Fruit fly (Drosophila melanogaster): ENCODE measurements around the gene CG32055.

Gene CG32055

DNA sequence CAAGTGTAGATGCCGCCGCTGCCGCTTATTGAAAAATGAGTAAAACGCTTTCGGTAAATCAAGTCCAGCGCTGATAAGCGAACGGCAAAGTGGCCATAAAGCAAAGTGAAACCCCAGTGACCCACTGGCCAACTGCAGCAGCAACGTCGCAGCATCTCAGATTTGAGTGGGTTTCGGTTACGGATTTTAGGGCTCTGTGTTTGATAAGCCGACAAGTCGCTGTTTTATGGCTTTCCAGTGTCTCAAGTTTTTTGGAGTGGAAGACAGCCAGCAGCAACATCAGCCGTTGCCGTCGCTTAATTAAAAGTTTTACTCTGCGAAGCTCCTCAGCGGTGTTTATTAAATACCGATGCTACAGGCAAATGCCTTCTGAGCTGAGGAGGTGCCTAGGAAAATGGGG is 22.6 kb downstream of the CG32055 start:
- TF ChIP-seq CG11294 (GFP tag; IDR thresholded peaks at IDR 0.05), result no peak
- TF ChIP-seq Gug (GFP tag; IDR thresholded peaks at IDR 0.05), result no peak
- TF ChIP-seq CG32006 (GFP tag; optimal IDR thresholded peaks at IDR 0.05), result no peak
- TF ChIP-seq CG31627 (GFP tag; optimal IDR thresholded peaks at IDR 0.05), result no peak
- no peak for TF ChIP-seq pdm3 (GFP tag; optimal IDR thresholded peaks at IDR 0.05)
- TF ChIP-seq lz (GFP tag; optimal IDR thresholded peaks at IDR 0.05), result no peak
- TF ChIP-seq Hr39 (GFP tag; optimal IDR thresholded peaks at IDR 0.05), result no peak
- no peak for TF ChIP-seq vri (GFP tag; optimal IDR thresholded peaks at IDR 0.05)
- TF ChIP-seq topi (GFP tag; optimal IDR thresholded peaks at IDR 0.05), result no peak
- TF ChIP-seq fd59A (GFP tag; optimal IDR thresholded peaks at IDR 0.05), result no peak
- no peak for TF ChIP-seq CG6808 (GFP tag; optimal IDR thresholded peaks at IDR 0.05)
- no peak for TF ChIP-seq Ets96B (tag; optimal IDR thresholded peaks at IDR 0.05)

- no peak for TF ChIP-seq pdm3 (GFP tag; optimal IDR thresholded peaks at IDR 0.05)
- no peak for TF ChIP-seq svp (GFP tag)
- TF ChIP-seq CG32006 (GFP tag; optimal IDR thresholded peaks at IDR 0.05), result no peak
- TF ChIP-seq CG31627 (GFP tag; optimal IDR thresholded peaks at IDR 0.05), result no peak
- TF ChIP-seq CG6163 (GFP tag; IDR thresholded peaks at IDR 0.05), result no peak
- TF ChIP-seq CG11294 (GFP tag; IDR thresholded peaks at IDR 0.05), result no peak
- TF ChIP-seq CG1621 (tag; optimal IDR thresholded peaks at IDR 0.05), result no peak
- TF ChIP-seq fd85E (GFP tag; optimal IDR thresholded peaks at IDR 0.05), result no peak
- TF ChIP-seq CG6792 (GFP tag; optimal IDR thresholded peaks at IDR 0.05), result no peak
- no peak for TF ChIP-seq salr (GFP tag; optimal IDR thresholded peaks at IDR 0.05)
- no peak for TF ChIP-seq fd59A (GFP tag; optimal IDR thresholded peaks at IDR 0.05)
- no peak for TF ChIP-seq Sox15 (GFP tag; optimal IDR thresholded peaks at IDR 0.05)
- TF ChIP-seq CG34406 (GFP tag; optimal IDR thresholded peaks at IDR 0.05), result no peak
- TF ChIP-seq eg (GFP tag; IDR thresholded peaks at IDR 0.05), result no peak
- no peak for TF ChIP-seq CG4318 (GFP tag; optimal IDR thresholded peaks at IDR 0.05)
- no peak for TF ChIP-seq spab (GFP tag; optimal IDR thresholded peaks at IDR 0.05)
- TF ChIP-seq net (GFP tag; optimal IDR thresholded peaks at IDR 0.05), result no peak
- TF ChIP-seq cyc (GFP tag; optimal IDR thresholded peaks at IDR 0.05), result no peak
- no peak for TF ChIP-seq CG10669 (GFP tag; optimal IDR thresholded peaks at IDR 0.05)
Observed at dm6 chr3L:10189179-10189578, 30.8 kb downstream of the CG32055 start.

DNA sequence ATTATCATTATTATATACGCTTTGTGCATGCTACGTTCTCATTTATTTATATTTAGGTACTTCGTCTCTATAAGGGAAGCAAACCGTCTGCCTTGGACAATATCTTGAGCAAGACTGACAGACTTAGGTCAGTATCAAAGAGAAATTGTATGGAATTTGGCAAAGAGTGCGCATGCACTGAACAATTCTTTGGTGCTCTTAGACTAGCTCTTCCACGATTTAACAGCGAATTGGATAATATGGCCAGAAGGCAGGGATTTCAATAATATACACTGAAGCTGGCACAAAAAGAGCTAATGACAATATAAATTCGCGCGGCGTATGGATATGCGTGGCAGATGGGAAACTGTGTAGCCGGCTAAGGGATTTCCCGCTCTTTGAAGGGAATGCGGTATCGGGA is 33.1 kb downstream of the CG32055 start:
- TF ChIP-seq CG3919 (GFP tag; optimal IDR thresholded peaks at IDR 0.05) (no peak), fkh (GFP tag; optimal IDR thresholded peaks at IDR 0.05) (no peak), Lpt (GFP tag; optimal IDR thresholded peaks at IDR 0.05) (no peak), CG8632 (GFP tag; optimal IDR thresholded peaks at IDR 0.05) (no peak)

DNA sequence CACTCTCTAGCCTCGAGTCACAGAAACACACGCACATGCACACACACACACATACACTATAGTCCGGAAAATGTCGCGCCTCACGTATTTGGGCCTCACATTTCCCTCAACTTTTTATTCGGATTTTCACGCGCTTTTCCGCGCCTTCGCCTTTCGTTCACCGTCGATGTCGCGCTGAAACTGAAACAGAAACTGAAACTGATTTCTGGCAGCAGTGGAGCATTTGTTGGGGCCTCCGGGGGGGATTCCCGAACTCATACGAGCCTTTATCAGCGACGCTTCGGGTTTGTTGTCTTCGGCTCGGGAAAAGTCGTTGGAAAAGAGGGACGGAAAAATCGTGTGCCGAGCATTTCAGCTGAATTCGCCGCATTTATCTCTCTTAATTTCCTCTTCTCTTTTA is 34.0 kb downstream of the CG32055 start, which contains the start of gene dpr10:
Gene dpr10 (minus strand): TSS at position 185 of the 400 bp plus-strand sequence.
- peak; percentile 1 for TF ChIP-seq CG6276 (GFP tag; optimal IDR thresholded peaks at IDR 0.05)
- TF ChIP-seq dsx (GFP tag; optimal IDR thresholded peaks at IDR 0.05; ENCODE audit: poor library complexity, severe bottlenecking), result no peak
- no peak for TF ChIP-seq Ets21C (GFP tag; optimal IDR thresholded peaks at IDR 0.05)
- no peak for TF ChIP-seq CG32006 (GFP tag; optimal IDR thresholded peaks at IDR 0.05)
- TF ChIP-seq OdsH (GFP tag; optimal IDR thresholded peaks at IDR 0.05), result no peak
- peak; percentile 62; the same call in 2 of the 3 replicates for TF ChIP-seq eg (GFP tag; IDR thresholded peaks at IDR 0.05)
- TF ChIP-seq CG6792 (GFP tag; optimal IDR thresholded peaks at IDR 0.05), result no peak
- TF ChIP-seq CG3919 (GFP tag; optimal IDR thresholded peaks at IDR 0.05), result no peak
- TF ChIP-seq fd85E (GFP tag; optimal IDR thresholded peaks at IDR 0.05), result no peak
- TF ChIP-seq CG4318 (GFP tag; optimal IDR thresholded peaks at IDR 0.05), result no peak
- TF ChIP-seq CG8119 (GFP tag; IDR thresholded peaks at IDR 0.05), result no peak
- TF ChIP-seq CG1621 (tag; optimal IDR thresholded peaks at IDR 0.05), result no peak
- peak; percentile 50 for TF ChIP-seq Eip78C (GFP tag)
- TF ChIP-seq CG7368 (GFP tag; optimal IDR thresholded peaks at IDR 0.05), result no peak
- no peak for TF ChIP-seq CG31627 (GFP tag; optimal IDR thresholded peaks at IDR 0.05)
- no peak for TF ChIP-seq salr (GFP tag; optimal IDR thresholded peaks at IDR 0.05)
- TF ChIP-seq pdm3 (GFP tag; optimal IDR thresholded peaks at IDR 0.05), result no peak
- TF ChIP-seq svp (GFP tag), result peak; percentile 25
- TF ChIP-seq CG6163 (GFP tag; IDR thresholded peaks at IDR 0.05), result no peak
- TF ChIP-seq Eip75B (GFP tag; optimal IDR thresholded peaks at IDR 0.05), result no peak
- TF ChIP-seq acj6 (GFP tag; optimal IDR thresholded peaks at IDR 0.05), result no peak
- no peak for TF ChIP-seq lz (GFP tag; optimal IDR thresholded peaks at IDR 0.05)
- no peak for TF ChIP-seq Lpt (GFP tag; optimal IDR thresholded peaks at IDR 0.05)
- no peak for TF ChIP-seq CG10631 (GFP tag; optimal IDR thresholded peaks at IDR 0.05)
- TF ChIP-seq CG11902 (GFP tag; optimal IDR thresholded peaks at IDR 0.05), result no peak
- TF ChIP-seq CG8319 (GFP tag; optimal IDR thresholded peaks at IDR 0.05), result no peak
- TF ChIP-seq esn (GFP tag; optimal IDR thresholded peaks at IDR 0.05), result no peak
- no peak for TF ChIP-seq Sox102F (GFP tag; optimal IDR thresholded peaks at IDR 0.05)

Measured in whole organism, prepupa.